Worm (Caenorhabditis elegans): Measurements from ENCODE around the gene ntr-2.

Gene ntr-2

DNA sequence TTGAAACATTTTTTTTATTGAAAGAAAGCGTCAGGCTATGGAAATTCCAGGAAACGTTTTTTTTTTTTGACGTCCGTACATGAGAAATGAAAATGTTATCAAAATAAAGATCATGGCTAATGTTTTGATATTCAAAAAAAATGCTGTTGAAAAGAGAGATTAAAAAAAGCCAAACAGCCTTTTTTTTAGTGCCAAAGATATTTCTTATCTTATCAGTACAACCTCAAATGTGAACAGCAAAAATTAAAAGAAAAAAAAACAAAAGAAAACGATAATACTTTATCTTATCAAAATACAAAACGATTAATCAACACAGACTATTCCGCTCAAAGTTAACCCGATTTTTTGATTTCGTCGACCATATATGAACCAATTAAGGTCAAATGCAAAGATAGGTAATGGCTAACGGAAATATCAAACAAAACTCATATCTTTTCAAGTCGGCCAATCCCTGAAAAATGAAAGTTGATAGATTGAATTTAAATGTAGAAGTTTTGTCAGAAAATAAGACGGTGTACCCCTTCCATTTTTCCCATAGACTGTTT is 21.4 kb downstream of the ntr-2 start:
- TF ChIP-seq W03F9.2 (tag; optimal IDR thresholded peaks at IDR 0.05) (no peak), dao-5 (tag; optimal IDR thresholded peaks at IDR 0.05) (no peak), him-1 (tag; optimal IDR thresholded peaks at IDR 0.05) (no peak)

DNA sequence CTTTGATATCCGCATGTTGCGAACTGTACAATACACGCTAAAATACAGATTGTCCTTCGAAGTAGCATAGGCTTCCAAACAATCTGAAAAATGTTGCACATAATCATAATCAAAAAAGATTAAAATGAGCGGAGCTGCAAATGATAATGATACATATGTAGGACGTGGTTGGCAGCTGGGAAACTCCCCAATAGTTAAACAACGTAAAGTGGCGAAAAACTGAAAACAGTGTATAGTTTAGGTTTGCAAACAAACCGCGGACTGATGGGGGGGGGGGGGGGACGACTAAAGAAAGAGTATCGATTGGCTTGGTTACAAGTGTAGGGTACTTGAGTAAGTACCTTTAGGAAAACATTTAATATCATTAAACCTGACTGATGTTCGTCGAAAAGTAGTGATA is 23.6 kb downstream of the ntr-2 start, which contains the start of gene hex-5:
hex-5 (minus strand) TSS at position 101 of the 400 bp plus-strand sequence.
- TF ChIP-seq W03F9.2 (tag; optimal IDR thresholded peaks at IDR 0.05) (no peak), him-1 (tag; optimal IDR thresholded peaks at IDR 0.05) (no peak), dao-5 (tag; optimal IDR thresholded peaks at IDR 0.05) (no peak)

ce11 chrX:14903424-14903823 is 25.3 kb downstream of the ntr-2 start:
- TF ChIP-seq him-1 (tag; optimal IDR thresholded peaks at IDR 0.05), result no peak
- no peak for TF ChIP-seq dao-5 (tag; optimal IDR thresholded peaks at IDR 0.05)
- no peak for TF ChIP-seq W03F9.2 (tag; optimal IDR thresholded peaks at IDR 0.05)

DNA sequence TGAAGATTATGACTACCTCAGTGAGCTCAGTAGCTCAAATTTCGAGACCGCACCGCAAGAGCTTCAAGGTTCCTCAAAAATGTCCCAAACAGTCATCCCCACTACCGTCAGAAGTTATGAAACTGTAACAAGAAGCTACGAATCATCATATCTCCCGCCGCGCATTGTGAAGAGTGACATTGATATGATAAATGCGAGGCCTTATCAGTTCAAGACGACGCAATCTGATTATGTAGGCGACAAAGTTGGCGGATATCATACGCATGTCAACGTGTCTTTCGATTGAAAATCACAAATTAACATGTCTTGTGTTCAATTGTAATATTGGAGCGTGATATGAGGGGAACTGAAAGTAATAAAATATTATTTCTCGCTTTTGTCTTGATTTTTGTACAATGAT is 28.3 kb downstream of the ntr-2 start:
- TF ChIP-seq W03F9.2 (tag; optimal IDR thresholded peaks at IDR 0.05) (no peak), him-1 (tag; optimal IDR thresholded peaks at IDR 0.05) (no peak), dao-5 (tag; optimal IDR thresholded peaks at IDR 0.05) (no peak)

- TF ChIP-seq dao-5 (tag; optimal IDR thresholded peaks at IDR 0.05), result no peak
- no peak for TF ChIP-seq him-1 (tag; optimal IDR thresholded peaks at IDR 0.05)
- TF ChIP-seq W03F9.2 (tag; optimal IDR thresholded peaks at IDR 0.05), result no peak
Measured at ce11 chrX:14898205-14898604, 30.5 kb downstream of the ntr-2 start, which contains the start of gene lips-8. lips-8 (plus strand) TSS chrX:14898505.

ce11 chrX:14897192-14897591 is 31.6 kb downstream of the ntr-2 start:
- TF ChIP-seq him-1 (tag; optimal IDR thresholded peaks at IDR 0.05) (no peak), W03F9.2 (tag; optimal IDR thresholded peaks at IDR 0.05) (no peak), dao-5 (tag; optimal IDR thresholded peaks at IDR 0.05) (no peak)

- no peak for TF ChIP-seq him-1 (tag; optimal IDR thresholded peaks at IDR 0.05)
- no peak for TF ChIP-seq W03F9.2 (tag; optimal IDR thresholded peaks at IDR 0.05)
Measured at ce11 chrX:14894845-14895244, 33.9 kb downstream of the ntr-2 start, which contains the start of gene nac-1. nac-1 (plus strand) TSS chrX:14895145.

- no peak for TF ChIP-seq dao-5 (tag; optimal IDR thresholded peaks at IDR 0.05)
- TF ChIP-seq W03F9.2 (tag; optimal IDR thresholded peaks at IDR 0.05), result no peak
- TF ChIP-seq him-1 (tag; optimal IDR thresholded peaks at IDR 0.05), result no peak
Measured at ce11 chrX:14894380-14894779, 34.4 kb downstream of the ntr-2 start.

- TF ChIP-seq him-1 (tag; optimal IDR thresholded peaks at IDR 0.05) (no peak), W03F9.2 (tag; optimal IDR thresholded peaks at IDR 0.05) (no peak), dao-5 (tag; optimal IDR thresholded peaks at IDR 0.05) (no peak)
Measured at ce11 chrX:14888188-14888587, 40.6 kb downstream of the ntr-2 start, which contains the start of gene daf-6. daf-6 (plus strand) TSS chrX:14888488.

DNA sequence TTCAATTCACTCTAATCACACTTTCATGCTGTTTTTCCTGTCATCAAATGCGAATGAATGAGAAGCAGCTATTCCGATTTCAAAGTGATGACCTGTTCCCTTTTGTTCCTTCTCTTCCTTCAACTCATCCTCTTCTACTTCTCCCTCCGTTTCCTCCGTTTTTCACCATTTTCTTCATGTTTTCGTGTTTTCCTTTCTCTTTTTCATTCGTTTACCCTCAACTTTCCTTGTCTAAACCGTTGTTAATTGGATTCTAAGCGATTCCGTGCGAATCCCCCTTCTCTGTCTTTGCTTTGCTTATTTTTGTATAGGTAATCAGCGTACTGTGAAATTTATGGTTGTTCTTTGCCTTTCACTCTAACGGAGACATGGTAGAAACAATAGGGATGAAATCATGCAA is 42.9 kb downstream of the ntr-2 start:
- TF ChIP-seq him-1 (tag; optimal IDR thresholded peaks at IDR 0.05) (no peak), W03F9.2 (tag; optimal IDR thresholded peaks at IDR 0.05) (no peak), dao-5 (tag; optimal IDR thresholded peaks at IDR 0.05) (no peak)

ce11 chrX:14881119-14881518 is 47.6 kb downstream of the ntr-2 start, which contains the start of gene flp-8:
flp-8 (plus strand) TSS chrX:14881419.
- TF ChIP-seq W03F9.2 (tag; optimal IDR thresholded peaks at IDR 0.05) (no peak), dao-5 (tag; optimal IDR thresholded peaks at IDR 0.05) (no peak), him-1 (tag; optimal IDR thresholded peaks at IDR 0.05) (no peak)

ce11 chrX:14877691-14878090 is 51.1 kb downstream of the ntr-2 start:
- TF ChIP-seq dao-5 (tag; optimal IDR thresholded peaks at IDR 0.05), result no peak
- no peak for TF ChIP-seq W03F9.2 (tag; optimal IDR thresholded peaks at IDR 0.05)
- no peak for TF ChIP-seq him-1 (tag; optimal IDR thresholded peaks at IDR 0.05)

ce11 chrX:14875668-14876067 is 53.1 kb downstream of the ntr-2 start, which contains the start of gene sssh-1:
sssh-1 (plus strand) TSS chrX:14875968.
- TF ChIP-seq him-1 (tag; optimal IDR thresholded peaks at IDR 0.05) (no peak), W03F9.2 (tag; optimal IDR thresholded peaks at IDR 0.05) (no peak), dao-5 (tag; optimal IDR thresholded peaks at IDR 0.05) (no peak)

Measured in whole organism, L4/young adult.